Fruit fly (Drosophila melanogaster) whole organism, wandering third instar larva: ENCODE results near the gene CG5043.
A peak's percentile ranks its signal among the peaks of the same experiment; 100 is the strongest.

Experiments used
- Abd-B ChIP-seq: fragments of >200 bp; optimal IDR thresholded peaks from 2 replicates; lab custom pipeline; 2017; ENCODE audit warnings: missing biosample characterization, missing genetic modification characterization
- CG32264 ChIP-seq: fragments of 200-800 bp; sonication (Bioruptor generic); optimal IDR thresholded peaks from 2 replicates; lab custom pipeline; 2016; ENCODE audit warnings: missing biosample characterization, missing genetic modification characterization
- CG9705 ChIP-seq: fragments of 200-800 bp; sonication (Bioruptor generic); optimal IDR thresholded peaks from 2 replicates; lab custom pipeline; 2018; ENCODE audit warnings: missing biosample characterization, mild to moderate bottlenecking, missing genetic modification characterization
- CrebA ChIP-seq: fragments of 200-800 bp; sonication (Bioruptor generic); optimal IDR thresholded peaks from 2 replicates; lab custom pipeline; 2016; ENCODE audit warnings: missing biosample characterization, mild to moderate bottlenecking, missing genetic modification characterization, borderline replicate concordance
- Dfd ChIP-seq: fragments of >200 bp; optimal IDR thresholded peaks from 2 replicates; lab custom pipeline; 2017; ENCODE audit warnings: missing biosample characterization, missing genetic modification characterization
- Dif ChIP-seq: fragments of 200-275, 200-300 bp; sonication (Bioruptor generic); optimal IDR thresholded peaks from 2 replicates; lab custom pipeline; 2018; ENCODE audit warnings: missing biosample characterization, missing genetic modification characterization; ENCODE audit not compliant: partially characterized antibody
- GATAd ChIP-seq: sonication (Bioruptor generic); optimal IDR thresholded peaks from 2 replicates; lab custom pipeline; 2016; ENCODE audit warnings: missing biosample characterization, missing genetic modification characterization
- HLH106 ChIP-seq: fragments of 200-800 bp; optimal IDR thresholded peaks from 3 replicates; lab custom pipeline; 2019; ENCODE audit warnings: missing biosample characterization, mild to moderate bottlenecking, missing genetic modification characterization, moderate library complexity
- Hnf4 ChIP-seq: fragments of 200-800 bp; sonication (Bioruptor generic); optimal IDR thresholded peaks from 2 replicates; lab custom pipeline; 2016; ENCODE audit warnings: missing biosample characterization, mild to moderate bottlenecking, missing genetic modification characterization
- Hr78 ChIP-seq: fragments of >200 bp; optimal IDR thresholded peaks from 2 replicates; lab custom pipeline; 2017; ENCODE audit warnings: missing biosample characterization, missing genetic modification characterization
- Hr83 ChIP-seq: fragments of 200-300 bp; sonication (Bioruptor generic); optimal IDR thresholded peaks from 2 replicates; lab custom pipeline; 2016; ENCODE audit warnings: missing biosample characterization, mild to moderate bottlenecking, missing genetic modification characterization, moderate library complexity; ENCODE audit not compliant: poor library complexity, severe bottlenecking
- Jra ChIP-seq: sonication (Bioruptor generic); optimal IDR thresholded peaks from 2 replicates; lab custom pipeline; 2016; ENCODE audit warnings: missing biosample characterization, missing genetic modification characterization
- Mio ChIP-seq: sonication (Bioruptor generic); optimal IDR thresholded peaks from 2 replicates; lab custom pipeline; 2016; ENCODE audit warnings: missing biosample characterization, missing genetic modification characterization
- Myc ChIP-seq: fragments of >200 bp; optimal IDR thresholded peaks from 2 replicates; lab custom pipeline; 2017
- N ChIP-seq: fragments of >200 bp; optimal IDR thresholded peaks from 2 replicates; lab custom pipeline; 2018; ENCODE audit warnings: missing biosample characterization, missing external identifiers, missing genetic modification characterization
- OdsH ChIP-seq: fragments of 200-800 bp; sonication (Bioruptor generic); optimal IDR thresholded peaks from 2 replicates; lab custom pipeline; 2016; ENCODE audit warnings: missing biosample characterization, mild to moderate bottlenecking, missing genetic modification characterization
- Rel ChIP-seq, 2 experiments: fragments of 200-800 bp; sonication (Bioruptor generic) in 1 of 2; optimal IDR thresholded peaks; 2 replicates in 1 of 2; 3 replicates in 1 of 2; lab custom pipeline; 2016 to 2019; ENCODE audit warnings: mild to moderate bottlenecking in 2 of 2, missing biosample characterization in 2 of 2, missing genetic modification characterization in 2 of 2, moderate library complexity in 1 of 2
- Sp1 ChIP-seq: fragments of 200-800 bp; sonication (Bioruptor generic); optimal IDR thresholded peaks from 3 replicates; lab custom pipeline; 2019; ENCODE audit warnings: missing biosample characterization, mild to moderate bottlenecking, missing genetic modification characterization, moderate library complexity
- Vsx2 ChIP-seq: fragments of 200-300, 225-300 bp; sonication (Bioruptor generic); optimal IDR thresholded peaks from 2 replicates; lab custom pipeline; 2018; ENCODE audit warnings: missing biosample characterization, missing genetic modification characterization; ENCODE audit not compliant: partially characterized antibody
- br ChIP-seq: fragments of 200-800 bp; sonication (Bioruptor generic); optimal IDR thresholded peaks from 2 replicates; lab custom pipeline; 2016; ENCODE audit warnings: missing biosample characterization, missing genetic modification characterization
- brk ChIP-seq: fragments of 200-800 bp; sonication (Bioruptor generic); optimal IDR thresholded peaks from 2 replicates; lab custom pipeline; 2016; ENCODE audit warnings: missing biosample characterization, mild to moderate bottlenecking, missing genetic modification characterization
- dl ChIP-seq, 2 experiments: fragments of 175-275, 200-275 bp in 1 of 2; fragments of 200-275 bp in 1 of 2; sonication (Bioruptor generic); optimal IDR thresholded peaks; lab custom pipeline; 2018; ENCODE audit warnings: mild to moderate bottlenecking in 2 of 2, missing biosample characterization in 2 of 2, missing genetic modification characterization in 2 of 2, moderate library complexity in 2 of 2; ENCODE audit not compliant: partially characterized antibody in 2 of 2, insufficient read depth in 1 of 2
- dmrt93B ChIP-seq: fragments of 200-800 bp; sonication (Bioruptor generic); optimal IDR thresholded peaks from 2 replicates; lab custom pipeline; 2018; ENCODE audit warnings: missing biosample characterization, mild to moderate bottlenecking, missing genetic modification characterization
- dsf ChIP-seq: sonication (Bioruptor generic); optimal IDR thresholded peaks from 2 replicates; lab custom pipeline; 2016; ENCODE audit warnings: missing biosample characterization, missing genetic modification characterization, borderline replicate concordance
- ey ChIP-seq: fragments of 200-800 bp; sonication (Bioruptor generic); optimal IDR thresholded peaks from 2 replicates; lab custom pipeline; 2016; ENCODE audit warnings: missing biosample characterization, missing genetic modification characterization
- foxo ChIP-seq, 2 experiments: fragments of 200-800 bp; sonication (Bioruptor generic); optimal IDR thresholded peaks; 2 replicates in 1 of 2; 3 replicates in 1 of 2; lab custom pipeline; 2016 to 2017; ENCODE audit warnings: missing biosample characterization in 2 of 2, missing genetic modification characterization in 2 of 2
- fru ChIP-seq: fragments of 200-800 bp; sonication (Bioruptor generic); optimal IDR thresholded peaks from 3 replicates; lab custom pipeline; 2016; ENCODE audit warnings: missing biosample characterization, mild to moderate bottlenecking, missing genetic modification characterization
- h ChIP-seq: fragments of 200-800 bp; sonication (Bioruptor generic); optimal IDR thresholded peaks from 3 replicates; lab custom pipeline; 2016; ENCODE audit warnings: missing biosample characterization, mild to moderate bottlenecking, missing genetic modification characterization
- jim ChIP-seq: fragments of 175-275, 200-325 bp; sonication (Bioruptor generic); optimal IDR thresholded peaks from 2 replicates; lab custom pipeline; 2016; ENCODE audit warnings: missing biosample characterization, mild to moderate bottlenecking, missing genetic modification characterization
- lola ChIP-seq: fragments of >200 bp; optimal IDR thresholded peaks from 2 replicates; lab custom pipeline; 2017; ENCODE audit warnings: missing biosample characterization, missing genetic modification characterization
- pan ChIP-seq: fragments of >200 bp; optimal IDR thresholded peaks from 2 replicates; lab custom pipeline; 2017
- psq ChIP-seq: fragments of 200-800 bp; sonication (Bioruptor generic); optimal IDR thresholded peaks from 3 replicates; lab custom pipeline; 2017; ENCODE audit warnings: missing biosample characterization, mild to moderate bottlenecking, missing genetic modification characterization, moderate library complexity
- rgr ChIP-seq: fragments of 200-800 bp; sonication (Bioruptor generic); optimal IDR thresholded peaks from 3 replicates; lab custom pipeline; 2016; ENCODE audit warnings: missing biosample characterization, mild to moderate bottlenecking, missing genetic modification characterization
- sage ChIP-seq: fragments of 200-800 bp; sonication (Bioruptor generic); optimal IDR thresholded peaks from 2 replicates; lab custom pipeline; 2016; ENCODE audit warnings: missing biosample characterization, mild to moderate bottlenecking, missing genetic modification characterization
- tai ChIP-seq: sonication (Bioruptor generic); optimal IDR thresholded peaks from 2 replicates; lab custom pipeline; 2016; ENCODE audit warnings: missing biosample characterization, missing genetic modification characterization
- usp ChIP-seq: fragments of >200 bp; optimal IDR thresholded peaks from 2 replicates; lab custom pipeline; 2017; ENCODE audit warnings: missing biosample characterization, missing genetic modification characterization
- woc ChIP-seq: sonication (Bioruptor generic); optimal IDR thresholded peaks from 2 replicates; lab custom pipeline; 2016; ENCODE audit warnings: missing biosample characterization, mild to moderate bottlenecking, missing genetic modification characterization

Gene CG5043

DNA sequence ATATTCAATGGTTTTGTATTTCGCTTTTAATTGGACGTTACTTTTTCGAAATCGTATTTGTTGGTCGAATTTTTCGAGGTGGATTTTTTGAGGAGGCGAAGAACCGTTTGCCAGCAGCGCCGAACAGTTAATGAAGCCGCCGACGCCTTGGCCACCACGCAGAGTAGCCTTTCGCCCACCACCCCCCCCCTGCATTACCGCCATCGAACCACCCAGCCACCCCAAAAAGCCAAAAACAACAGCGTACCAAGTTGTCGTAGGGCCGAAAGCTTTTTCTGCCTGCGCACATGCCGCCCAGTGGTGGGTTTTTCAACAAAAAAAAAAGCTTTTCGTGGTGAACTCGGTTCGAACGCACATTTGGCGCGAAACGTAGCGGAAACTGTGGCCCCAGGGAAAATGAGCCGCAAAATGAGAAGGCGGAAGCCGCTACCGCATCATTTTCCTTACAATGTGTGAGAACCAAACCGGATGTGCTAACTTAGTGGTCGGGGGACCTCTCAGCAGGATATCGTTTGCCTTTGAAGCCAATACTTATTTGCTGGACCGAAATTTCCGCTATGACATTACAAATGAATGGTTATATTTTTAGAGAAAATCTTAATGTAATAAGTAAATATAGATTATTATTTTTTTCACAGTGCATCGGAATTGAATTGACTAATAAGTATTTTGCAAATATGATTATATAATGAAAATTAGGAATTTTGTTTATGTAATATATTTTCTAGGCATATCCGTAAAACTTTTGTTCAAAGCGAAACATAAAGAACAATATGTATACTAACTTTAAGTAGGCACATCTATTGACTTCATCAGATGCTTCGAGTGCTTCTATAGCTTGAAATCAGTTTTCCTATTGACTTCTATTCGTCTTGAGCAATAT is at the start of gene CG5043, which contains the start of gene Dif:
CG5043 (plus strand) TSS at position 833 of the 883 bp plus-strand sequence.
Dif (minus strand) TSS at position 132 of the 883 bp plus-strand sequence.
- no peak for TF ChIP-seq Abd-B (GFP tag; lab: Kevin White, UChicago)
- TF ChIP-seq Dif (GFP tag; lab: Kevin White, UChicago): peak; percentile 9

DNA sequence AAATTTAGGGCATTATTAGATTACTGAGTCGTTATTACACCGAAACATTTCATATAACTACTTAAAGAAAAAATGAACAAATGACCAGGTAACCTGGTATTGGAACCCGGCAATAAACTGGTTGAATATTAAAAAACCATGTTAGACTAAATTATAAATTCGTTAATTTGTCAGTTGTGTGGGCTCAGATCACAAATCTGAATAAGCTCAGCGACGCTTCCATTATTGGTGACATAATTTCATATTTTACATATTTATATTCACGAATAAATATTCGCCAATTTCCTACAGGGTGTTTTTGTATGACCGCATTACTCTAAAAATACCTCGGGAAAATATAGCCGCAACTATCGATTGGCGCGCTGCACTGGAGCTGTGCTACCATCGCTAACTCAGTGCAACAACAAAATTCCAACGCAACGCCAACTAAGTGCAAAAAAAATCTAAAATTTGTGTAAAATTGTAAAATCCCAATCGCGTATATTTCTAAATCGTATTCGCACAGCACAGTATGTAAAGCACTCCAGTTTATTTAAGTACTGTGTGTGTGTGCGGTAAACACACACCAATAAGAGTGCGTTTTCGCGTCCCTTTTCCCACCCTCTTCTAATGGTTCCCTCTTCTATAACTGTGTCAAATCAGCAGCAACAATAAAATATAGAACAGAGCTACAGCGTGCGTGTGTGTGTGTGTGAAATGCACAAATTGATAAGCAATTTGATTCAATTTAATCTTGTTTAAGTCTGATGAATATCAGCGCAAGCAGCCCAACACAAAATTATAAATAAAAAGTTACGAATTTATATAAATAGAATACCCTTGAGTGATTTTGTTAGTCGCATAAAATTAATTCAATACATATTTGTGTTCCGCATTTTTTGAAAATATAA is 49.1 kb upstream of the CG5043 start, which contains the start of gene CLIP-190:
CLIP-190 (plus strand) TSS at position 370 of the 890 bp plus-strand sequence.
- TF ChIP-seq GATAd (GFP tag; lab: Kevin White, UChicago): peak; percentile 7
- no peak for TF ChIP-seq Dfd (GFP tag; lab: Kevin White, UChicago)
- TF ChIP-seq sage (GFP tag; lab: Kevin White, UChicago): no peak
- TF ChIP-seq h: peak; percentile 13
- no peak for TF ChIP-seq CrebA
- TF ChIP-seq woc (GFP tag; lab: Kevin White, UChicago): peak; percentile 67
- TF ChIP-seq N (GFP tag; lab: Kevin White, UChicago): no peak
- no peak for TF ChIP-seq Jra
- no peak for TF ChIP-seq Rel (GFP tag; optimal IDR thresholded peaks at IDR 0.05; lab: Kevin White, UChicago)
- peak; percentile 7 for TF ChIP-seq Rel (tag; optimal IDR thresholded peaks at IDR 0.05; lab: Kevin White, UChicago)
- TF ChIP-seq foxo (GFP tag; optimal IDR thresholded peaks at IDR 0.05; lab: Kevin White, UChicago): peak in 1 of 2 experiments; percentile 31
- TF ChIP-seq rgr (GFP tag; lab: Kevin White, UChicago): peak; percentile 14
- no peak for TF ChIP-seq Mio (GFP tag; lab: Kevin White, UChicago)
- peak; percentile 53 for TF ChIP-seq Hr83 (GFP tag; lab: Kevin White, UChicago)
- peak; percentile 29 for TF ChIP-seq Dif (GFP tag; lab: Kevin White, UChicago)
- TF ChIP-seq Myc (lab: Kevin White, UChicago): no peak
- TF ChIP-seq HLH106: no peak
- TF ChIP-seq, all 38 proteins: peak for 8

dm6 chr2L:17385221-17385529 is 48.5 kb upstream of the CG5043 start:
- TF ChIP-seq psq (no peak), Hr78 (GFP tag; lab: Kevin White, UChicago) (no peak), OdsH (GFP tag; lab: Kevin White, UChicago) (no peak), usp (no peak), GATAd (GFP tag; lab: Kevin White, UChicago) (no peak), rgr (GFP tag; lab: Kevin White, UChicago) (no peak), ey (GFP tag; lab: Kevin White, UChicago) (no peak), tai (GFP tag; lab: Kevin White, UChicago) (peak; percentile 34), HLH106 (peak; percentile 45), pan (lab: Kevin White, UChicago) (no peak), Abd-B (GFP tag; lab: Kevin White, UChicago) (no peak), CG32264 (GFP tag; lab: Kevin White, UChicago) (peak; percentile 44), Sp1 (GFP tag; lab: Kevin White, UChicago) (peak; percentile 89), Jra (no peak), jim (peak; percentile 84), h (peak; percentile 8), sage (GFP tag; lab: Kevin White, UChicago) (peak; percentile 76), Rel (GFP tag; optimal IDR thresholded peaks at IDR 0.05; lab: Kevin White, UChicago) (peak; percentile 65), Rel (tag; optimal IDR thresholded peaks at IDR 0.05; lab: Kevin White, UChicago) (peak; percentile 45), Hr83 (GFP tag; lab: Kevin White, UChicago) (no peak), brk (peak; percentile 65), br (GFP tag; lab: Kevin White, UChicago) (peak; percentile 26), Mio (GFP tag; lab: Kevin White, UChicago) (no peak), fru (GFP tag; lab: Kevin White, UChicago) (peak; percentile 16), Dfd (GFP tag; lab: Kevin White, UChicago) (no peak), dl (GFP tag; optimal IDR thresholded peaks at IDR 0.05; lab: Kevin White, UChicago; ENCODE audit: insufficient read depth in 1 of 2, partially characterized antibody in 2 of 2) (no peak), Hnf4 (GFP tag; lab: Kevin White, UChicago) (peak; percentile 29), N (GFP tag; lab: Kevin White, UChicago) (no peak), Dif (GFP tag; lab: Kevin White, UChicago) (no peak), dsf (GFP tag; lab: Kevin White, UChicago) (no peak), CG9705 (GFP tag; lab: Kevin White, UChicago) (peak; percentile 43), Myc (lab: Kevin White, UChicago) (no peak), lola (no peak), woc (GFP tag; lab: Kevin White, UChicago) (peak; percentile 44), foxo (GFP tag; optimal IDR thresholded peaks at IDR 0.05; lab: Kevin White, UChicago) (peak in 1 of 2 experiments; percentile 63), Vsx2 (no peak), dmrt93B (GFP tag; lab: Kevin White, UChicago) (no peak), CrebA (peak; percentile 87)
- TF ChIP-seq, all 38 proteins: peak for 16
